Fruit fly (Drosophila melanogaster) whole organism, wandering third instar larva: ENCODE results near the gene RpS17.
A peak's percentile ranks its signal among the peaks of the same experiment; 100 is the strongest.

Experiments used
- Abd-B ChIP-seq: fragments of >200 bp; optimal IDR thresholded peaks from 2 replicates; lab custom pipeline; 2017; ENCODE audit warnings: missing biosample characterization, missing genetic modification characterization
- CG32264 ChIP-seq: fragments of 200-800 bp; sonication (Bioruptor generic); optimal IDR thresholded peaks from 2 replicates; lab custom pipeline; 2016; ENCODE audit warnings: missing biosample characterization, missing genetic modification characterization
- CG9705 ChIP-seq: fragments of 200-800 bp; sonication (Bioruptor generic); optimal IDR thresholded peaks from 2 replicates; lab custom pipeline; 2018; ENCODE audit warnings: missing biosample characterization, mild to moderate bottlenecking, missing genetic modification characterization
- CrebA ChIP-seq: fragments of 200-800 bp; sonication (Bioruptor generic); optimal IDR thresholded peaks from 2 replicates; lab custom pipeline; 2016; ENCODE audit warnings: missing biosample characterization, mild to moderate bottlenecking, missing genetic modification characterization, borderline replicate concordance
- Dfd ChIP-seq: fragments of >200 bp; optimal IDR thresholded peaks from 2 replicates; lab custom pipeline; 2017; ENCODE audit warnings: missing biosample characterization, missing genetic modification characterization
- Dif ChIP-seq: fragments of 200-275, 200-300 bp; sonication (Bioruptor generic); optimal IDR thresholded peaks from 2 replicates; lab custom pipeline; 2018; ENCODE audit warnings: missing biosample characterization, missing genetic modification characterization; ENCODE audit not compliant: partially characterized antibody
- GATAd ChIP-seq: sonication (Bioruptor generic); optimal IDR thresholded peaks from 2 replicates; lab custom pipeline; 2016; ENCODE audit warnings: missing biosample characterization, missing genetic modification characterization
- HLH106 ChIP-seq: fragments of 200-800 bp; optimal IDR thresholded peaks from 3 replicates; lab custom pipeline; 2019; ENCODE audit warnings: missing biosample characterization, mild to moderate bottlenecking, missing genetic modification characterization, moderate library complexity
- Hnf4 ChIP-seq: fragments of 200-800 bp; sonication (Bioruptor generic); optimal IDR thresholded peaks from 2 replicates; lab custom pipeline; 2016; ENCODE audit warnings: missing biosample characterization, mild to moderate bottlenecking, missing genetic modification characterization
- Hr78 ChIP-seq: fragments of >200 bp; optimal IDR thresholded peaks from 2 replicates; lab custom pipeline; 2017; ENCODE audit warnings: missing biosample characterization, missing genetic modification characterization
- Hr83 ChIP-seq: fragments of 200-300 bp; sonication (Bioruptor generic); optimal IDR thresholded peaks from 2 replicates; lab custom pipeline; 2016; ENCODE audit warnings: missing biosample characterization, mild to moderate bottlenecking, missing genetic modification characterization, moderate library complexity; ENCODE audit not compliant: poor library complexity, severe bottlenecking
- Jra ChIP-seq: sonication (Bioruptor generic); optimal IDR thresholded peaks from 2 replicates; lab custom pipeline; 2016; ENCODE audit warnings: missing biosample characterization, missing genetic modification characterization
- Mio ChIP-seq: sonication (Bioruptor generic); optimal IDR thresholded peaks from 2 replicates; lab custom pipeline; 2016; ENCODE audit warnings: missing biosample characterization, missing genetic modification characterization
- Myc ChIP-seq: fragments of >200 bp; optimal IDR thresholded peaks from 2 replicates; lab custom pipeline; 2017
- N ChIP-seq: fragments of >200 bp; optimal IDR thresholded peaks from 2 replicates; lab custom pipeline; 2018; ENCODE audit warnings: missing biosample characterization, missing external identifiers, missing genetic modification characterization
- OdsH ChIP-seq: fragments of 200-800 bp; sonication (Bioruptor generic); optimal IDR thresholded peaks from 2 replicates; lab custom pipeline; 2016; ENCODE audit warnings: missing biosample characterization, mild to moderate bottlenecking, missing genetic modification characterization
- Rel ChIP-seq, 2 experiments: fragments of 200-800 bp; sonication (Bioruptor generic) in 1 of 2; optimal IDR thresholded peaks; 2 replicates in 1 of 2; 3 replicates in 1 of 2; lab custom pipeline; 2016 to 2019; ENCODE audit warnings: mild to moderate bottlenecking in 2 of 2, missing biosample characterization in 2 of 2, missing genetic modification characterization in 2 of 2, moderate library complexity in 1 of 2
- Sp1 ChIP-seq: fragments of 200-800 bp; sonication (Bioruptor generic); optimal IDR thresholded peaks from 3 replicates; lab custom pipeline; 2019; ENCODE audit warnings: missing biosample characterization, mild to moderate bottlenecking, missing genetic modification characterization, moderate library complexity
- Vsx2 ChIP-seq: fragments of 200-300, 225-300 bp; sonication (Bioruptor generic); optimal IDR thresholded peaks from 2 replicates; lab custom pipeline; 2018; ENCODE audit warnings: missing biosample characterization, missing genetic modification characterization; ENCODE audit not compliant: partially characterized antibody
- br ChIP-seq: fragments of 200-800 bp; sonication (Bioruptor generic); optimal IDR thresholded peaks from 2 replicates; lab custom pipeline; 2016; ENCODE audit warnings: missing biosample characterization, missing genetic modification characterization
- brk ChIP-seq: fragments of 200-800 bp; sonication (Bioruptor generic); optimal IDR thresholded peaks from 2 replicates; lab custom pipeline; 2016; ENCODE audit warnings: missing biosample characterization, mild to moderate bottlenecking, missing genetic modification characterization
- dl ChIP-seq, 2 experiments: fragments of 175-275, 200-275 bp in 1 of 2; fragments of 200-275 bp in 1 of 2; sonication (Bioruptor generic); optimal IDR thresholded peaks; lab custom pipeline; 2018; ENCODE audit warnings: mild to moderate bottlenecking in 2 of 2, missing biosample characterization in 2 of 2, missing genetic modification characterization in 2 of 2, moderate library complexity in 2 of 2; ENCODE audit not compliant: partially characterized antibody in 2 of 2, insufficient read depth in 1 of 2
- dmrt93B ChIP-seq: fragments of 200-800 bp; sonication (Bioruptor generic); optimal IDR thresholded peaks from 2 replicates; lab custom pipeline; 2018; ENCODE audit warnings: missing biosample characterization, mild to moderate bottlenecking, missing genetic modification characterization
- dsf ChIP-seq: sonication (Bioruptor generic); optimal IDR thresholded peaks from 2 replicates; lab custom pipeline; 2016; ENCODE audit warnings: missing biosample characterization, missing genetic modification characterization, borderline replicate concordance
- ey ChIP-seq: fragments of 200-800 bp; sonication (Bioruptor generic); optimal IDR thresholded peaks from 2 replicates; lab custom pipeline; 2016; ENCODE audit warnings: missing biosample characterization, missing genetic modification characterization
- foxo ChIP-seq, 2 experiments: fragments of 200-800 bp; sonication (Bioruptor generic); optimal IDR thresholded peaks; 2 replicates in 1 of 2; 3 replicates in 1 of 2; lab custom pipeline; 2016 to 2017; ENCODE audit warnings: missing biosample characterization in 2 of 2, missing genetic modification characterization in 2 of 2
- fru ChIP-seq: fragments of 200-800 bp; sonication (Bioruptor generic); optimal IDR thresholded peaks from 3 replicates; lab custom pipeline; 2016; ENCODE audit warnings: missing biosample characterization, mild to moderate bottlenecking, missing genetic modification characterization
- h ChIP-seq: fragments of 200-800 bp; sonication (Bioruptor generic); optimal IDR thresholded peaks from 3 replicates; lab custom pipeline; 2016; ENCODE audit warnings: missing biosample characterization, mild to moderate bottlenecking, missing genetic modification characterization
- jim ChIP-seq: fragments of 175-275, 200-325 bp; sonication (Bioruptor generic); optimal IDR thresholded peaks from 2 replicates; lab custom pipeline; 2016; ENCODE audit warnings: missing biosample characterization, mild to moderate bottlenecking, missing genetic modification characterization
- lola ChIP-seq: fragments of >200 bp; optimal IDR thresholded peaks from 2 replicates; lab custom pipeline; 2017; ENCODE audit warnings: missing biosample characterization, missing genetic modification characterization
- pan ChIP-seq: fragments of >200 bp; optimal IDR thresholded peaks from 2 replicates; lab custom pipeline; 2017
- psq ChIP-seq: fragments of 200-800 bp; sonication (Bioruptor generic); optimal IDR thresholded peaks from 3 replicates; lab custom pipeline; 2017; ENCODE audit warnings: missing biosample characterization, mild to moderate bottlenecking, missing genetic modification characterization, moderate library complexity
- rgr ChIP-seq: fragments of 200-800 bp; sonication (Bioruptor generic); optimal IDR thresholded peaks from 3 replicates; lab custom pipeline; 2016; ENCODE audit warnings: missing biosample characterization, mild to moderate bottlenecking, missing genetic modification characterization
- sage ChIP-seq: fragments of 200-800 bp; sonication (Bioruptor generic); optimal IDR thresholded peaks from 2 replicates; lab custom pipeline; 2016; ENCODE audit warnings: missing biosample characterization, mild to moderate bottlenecking, missing genetic modification characterization
- sv ChIP-seq: fragments of 200-800 bp; sonication (Bioruptor generic); optimal IDR thresholded peaks from 3 replicates; lab custom pipeline; 2016; ENCODE audit warnings: missing biosample characterization, missing genetic modification characterization
- tai ChIP-seq: sonication (Bioruptor generic); optimal IDR thresholded peaks from 2 replicates; lab custom pipeline; 2016; ENCODE audit warnings: missing biosample characterization, missing genetic modification characterization
- usp ChIP-seq: fragments of >200 bp; optimal IDR thresholded peaks from 2 replicates; lab custom pipeline; 2017; ENCODE audit warnings: missing biosample characterization, missing genetic modification characterization
- woc ChIP-seq: sonication (Bioruptor generic); optimal IDR thresholded peaks from 2 replicates; lab custom pipeline; 2016; ENCODE audit warnings: missing biosample characterization, mild to moderate bottlenecking, missing genetic modification characterization

The RpS17 gene

dm6 chr3L:9462247-9462769 lies 32.7 kb upstream of the RpS17 start (continued):
- TF ChIP-seq rgr (GFP tag; lab: Kevin White, UChicago) = peak; percentile 73
- TF ChIP-seq sv (GFP tag; lab: Kevin White, UChicago) = peak; percentile 70
- no peak for TF ChIP-seq Vsx2
- no peak for TF ChIP-seq pan (lab: Kevin White, UChicago)
- TF ChIP-seq woc = peak; percentile 89
- TF ChIP-seq dl (GFP tag; optimal IDR thresholded peaks at IDR 0.05; lab: Kevin White, UChicago; ENCODE audit: insufficient read depth in 1 of 2, partially characterized antibody in 2 of 2) = no peak

DNA sequence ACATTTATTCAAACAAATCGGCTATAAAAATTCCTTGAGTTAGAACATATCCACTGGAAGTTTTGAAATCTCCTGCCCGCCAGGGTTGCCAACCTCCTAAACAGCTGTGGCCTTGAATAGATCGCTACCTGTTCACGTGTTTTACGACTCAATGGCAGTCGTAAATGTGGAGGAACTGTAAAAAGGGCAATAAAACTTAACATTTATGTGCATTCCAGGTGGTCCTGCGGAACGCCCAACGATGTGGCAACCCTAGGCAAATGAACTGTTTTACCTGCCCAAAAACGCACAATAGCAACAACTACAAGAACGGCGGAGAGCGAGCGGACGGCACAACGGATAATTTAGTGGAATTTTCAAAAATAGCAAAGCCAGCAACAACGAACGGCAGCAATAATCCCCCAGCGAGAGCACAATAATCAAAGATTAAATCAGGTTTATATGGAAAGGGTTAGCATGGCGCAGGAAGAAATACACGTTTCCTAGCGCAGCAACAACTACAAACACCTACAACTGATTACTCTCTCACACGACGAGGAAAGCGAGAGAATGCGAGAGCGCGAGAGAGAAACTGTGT lies 32.1 kb upstream of the RpS17 start:
- TF ChIP-seq Abd-B (GFP tag; lab: Kevin White, UChicago) = no peak
- no peak for TF ChIP-seq N (GFP tag; lab: Kevin White, UChicago)
- no peak for TF ChIP-seq rgr (GFP tag; lab: Kevin White, UChicago)
- TF ChIP-seq sage = no peak
- TF ChIP-seq Dif (GFP tag; lab: Kevin White, UChicago) = peak; percentile 32

DNA sequence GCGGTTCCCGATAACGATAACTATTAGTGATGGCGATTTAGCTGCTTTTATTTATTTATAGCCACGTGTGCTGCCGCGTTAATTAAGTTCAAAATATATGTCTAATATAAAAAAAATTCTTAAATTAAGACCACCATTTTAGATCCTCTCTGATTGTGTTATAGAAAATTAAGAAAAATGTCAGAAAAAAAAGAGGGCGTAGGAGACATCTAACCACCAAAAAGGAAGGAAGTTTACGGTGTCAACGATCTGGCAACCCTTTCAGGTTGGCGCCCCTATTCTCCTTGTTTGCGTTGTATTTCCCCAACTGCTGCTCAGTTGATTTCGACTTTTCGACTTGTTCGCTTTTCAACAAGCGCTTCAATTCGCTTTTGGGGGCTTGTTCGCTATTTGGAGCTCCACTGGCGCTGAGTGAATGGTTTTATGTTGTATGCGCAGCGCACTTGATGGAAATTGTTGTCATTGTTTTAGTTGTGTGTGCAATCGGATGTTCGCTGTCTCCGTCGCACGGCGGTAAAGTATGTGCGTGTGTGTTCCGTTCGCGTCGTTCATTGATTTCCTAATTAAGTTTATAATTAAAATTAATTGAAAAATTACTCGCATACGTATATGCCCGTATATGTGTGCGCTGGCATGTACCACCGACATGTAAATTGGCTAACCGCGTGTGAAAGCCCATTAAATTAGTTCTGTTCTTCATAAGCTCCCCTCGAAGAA lies 31.3 kb upstream of the RpS17 start, which contains the start of the genes CG3434 and CG44838:
TSS of gene CG3434 (minus strand) at position 25 of the 717 bp plus-strand sequence.
TSS of gene CG44838 (plus strand) at position 276 of the 717 bp plus-strand sequence.
- TF ChIP-seq Hnf4 (peak; percentile 76), sage (peak; percentile 78), CG9705 (peak; percentile 61), Rel (GFP tag; optimal IDR thresholded peaks at IDR 0.05; lab: Kevin White, UChicago) (peak; percentile 34), Rel (tag; optimal IDR thresholded peaks at IDR 0.05; lab: Kevin White, UChicago) (peak; percentile 96), HLH106 (tag; lab: Kevin White, UChicago) (peak; percentile 76), brk (GFP tag; lab: Kevin White, UChicago) (peak; percentile 57), psq (GFP tag; lab: Kevin White, UChicago) (peak; percentile 85), br (GFP tag; lab: Kevin White, UChicago) (peak; percentile 77), Hr83 (GFP tag; lab: Kevin White, UChicago) (peak; percentile 70), ey (GFP tag; lab: Kevin White, UChicago) (peak; percentile 76), tai (GFP tag; lab: Kevin White, UChicago) (peak; percentile 69), foxo (GFP tag; optimal IDR thresholded peaks at IDR 0.05; lab: Kevin White, UChicago) (peak in 1 of 2 experiments; percentile 82), woc (peak; percentile 79), Jra (GFP tag; lab: Kevin White, UChicago) (peak; percentile 79), Mio (GFP tag; lab: Kevin White, UChicago) (no peak), OdsH (GFP tag; lab: Kevin White, UChicago) (peak; percentile 71), Abd-B (GFP tag; lab: Kevin White, UChicago) (no peak), Dif (GFP tag; lab: Kevin White, UChicago) (no peak), Vsx2 (no peak), dmrt93B (GFP tag; lab: Kevin White, UChicago) (peak; percentile 42), jim (GFP tag; lab: Kevin White, UChicago) (no peak), Dfd (GFP tag; lab: Kevin White, UChicago) (no peak), sv (GFP tag; lab: Kevin White, UChicago) (peak; percentile 84), pan (lab: Kevin White, UChicago) (no peak), CrebA (no peak), Sp1 (GFP tag; lab: Kevin White, UChicago) (peak; percentile 73), dsf (GFP tag; lab: Kevin White, UChicago) (peak; percentile 70), CG32264 (GFP tag; lab: Kevin White, UChicago) (no peak), fru (GFP tag; lab: Kevin White, UChicago) (peak; percentile 77), N (GFP tag; lab: Kevin White, UChicago) (no peak), Myc (lab: Kevin White, UChicago) (peak; percentile 92), rgr (GFP tag; lab: Kevin White, UChicago) (peak; percentile 82), GATAd (GFP tag; lab: Kevin White, UChicago) (no peak), Hr78 (GFP tag; lab: Kevin White, UChicago) (no peak), h (GFP tag; lab: Kevin White, UChicago) (peak; percentile 89), dl (GFP tag; optimal IDR thresholded peaks at IDR 0.05; lab: Kevin White, UChicago; ENCODE audit: insufficient read depth in 1 of 2, partially characterized antibody in 2 of 2) (no peak), lola (GFP tag; lab: Kevin White, UChicago) (no peak), usp (GFP tag; lab: Kevin White, UChicago) (no peak)
